Fruit fly (Drosophila melanogaster) whole organism, embryonic: ENCODE data around the gene TotA.
A peak's percentile ranks its signal among the peaks of the same experiment; 100 is the strongest.

Source experiments
- Ada2b ChIP-seq: fragments of 200-800 bp; sonication (Bioruptor generic); IDR thresholded peaks from 2 replicates; pipeline ENCODE4 v1.3.6; 2022; ENCODE audit warnings: missing biosample characterization, missing genetic modification characterization
- B-H1 ChIP-seq: fragments of 200-800 bp; sonication (Bioruptor generic); IDR thresholded peaks from 3 replicates; pipeline ENCODE4 v1.3.6; 2022; ENCODE audit warnings: missing biosample characterization, missing genetic modification characterization
- CG1233 ChIP-seq: fragments of 200-800 bp; sonication (Bioruptor generic); optimal IDR thresholded peaks from 4 replicates; lab custom pipeline; 2018; ENCODE audit warnings: missing biosample characterization, mild to moderate bottlenecking, missing genetic modification characterization
- CG15011 ChIP-seq: fragments of 200-800 bp; sonication (Bioruptor generic); optimal IDR thresholded peaks from 3 replicates; lab custom pipeline; 2018; ENCODE audit warnings: missing biosample characterization, mild to moderate bottlenecking, missing genetic modification characterization
- CG15479 ChIP-seq: fragments of 200-800 bp; sonication (Bioruptor generic); optimal IDR thresholded peaks from 3 replicates; lab custom pipeline; 2019; ENCODE audit warnings: missing biosample characterization, mild to moderate bottlenecking, missing genetic modification characterization, moderate library complexity
- CG16813 ChIP-seq: fragments of 200-800 bp; sonication (Bioruptor generic); IDR thresholded peaks from 3 replicates; pipeline ENCODE4 v1.3.6; 2022; ENCODE audit warnings: missing biosample characterization, missing genetic modification characterization; ENCODE audit not compliant: partially characterized antibody
- CG16815 ChIP-seq: fragments of 200-800 bp; sonication (Bioruptor generic); optimal IDR thresholded peaks from 3 replicates; lab custom pipeline; 2017; ENCODE audit warnings: missing biosample characterization, mild to moderate bottlenecking, missing genetic modification characterization
- CG17612 ChIP-seq: fragments of 200-800 bp; sonication (Bioruptor generic); IDR thresholded peaks from 2 replicates; pipeline ENCODE4 v1.3.6; 2022; ENCODE audit warnings: missing biosample characterization, missing genetic modification characterization
- CG18011 ChIP-seq: fragments of 200-800 bp; sonication (Bioruptor generic); optimal IDR thresholded peaks from 2 replicates; lab custom pipeline; 2017; ENCODE audit warnings: missing biosample characterization, missing genetic modification characterization, mild to moderate bottlenecking, moderate library complexity, missing genotype
- CG18476 ChIP-seq: fragments of 200-800 bp; sonication (Bioruptor generic); optimal IDR thresholded peaks from 2 replicates; lab custom pipeline; 2016; ENCODE audit warnings: missing biosample characterization, mild to moderate bottlenecking, missing genetic modification characterization
- CG2678 ChIP-seq: fragments of 200-800 bp; sonication (Bioruptor generic); optimal IDR thresholded peaks from 3 replicates; lab custom pipeline; 2019; ENCODE audit warnings: missing biosample characterization, mild to moderate bottlenecking, missing genetic modification characterization, moderate library complexity
- CG2712 ChIP-seq: fragments of 200-800 bp; optimal IDR thresholded peaks from 3 replicates; lab custom pipeline; 2019; ENCODE audit warnings: missing biosample characterization, mild to moderate bottlenecking, missing genetic modification characterization, moderate library complexity
- CG31365 ChIP-seq: fragments of 200-800 bp; sonication (Bioruptor generic); optimal IDR thresholded peaks from 2 replicates; lab custom pipeline; 2018; ENCODE audit warnings: missing biosample characterization, mild to moderate bottlenecking, missing genetic modification characterization
- CG32532 ChIP-seq: fragments of 200-800 bp; sonication (Bioruptor generic); IDR thresholded peaks from 2 replicates; pipeline ENCODE4 v1.3.6; 2022; ENCODE audit warnings: missing biosample characterization, missing genetic modification characterization
- CG6175 ChIP-seq: fragments of 200-800 bp; sonication (Bioruptor generic); IDR thresholded peaks from 3 replicates; pipeline ENCODE4 v1.3.6; 2022; ENCODE audit warnings: missing biosample characterization, missing genetic modification characterization
- CG6254 ChIP-seq: fragments of 200-800 bp; sonication (Bioruptor generic); optimal IDR thresholded peaks from 3 replicates; lab custom pipeline; 2017; ENCODE audit warnings: mild to moderate bottlenecking, missing biosample characterization, missing genetic modification reagents, missing genetic modification characterization
- CG6854 ChIP-seq: fragments of 200-800 bp; sonication (Bioruptor generic); optimal IDR thresholded peaks from 3 replicates; lab custom pipeline; 2017; ENCODE audit warnings: missing biosample characterization, mild to moderate bottlenecking, missing genetic modification characterization
- CG7839 ChIP-seq: fragments of 200-800 bp; sonication (Bioruptor generic); optimal IDR thresholded peaks from 3 replicates; lab custom pipeline; 2018; ENCODE audit warnings: missing biosample characterization, mild to moderate bottlenecking, missing genetic modification characterization, moderate library complexity
- CG7928 ChIP-seq: fragments of 200-800 bp; sonication (Bioruptor generic); optimal IDR thresholded peaks from 2 replicates; lab custom pipeline; 2017; ENCODE audit warnings: missing biosample characterization, mild to moderate bottlenecking, missing genetic modification characterization
- CG9727 ChIP-seq: fragments of 200-800 bp; sonication (Bioruptor generic); optimal IDR thresholded peaks from 3 replicates; lab custom pipeline; 2017; ENCODE audit warnings: missing biosample characterization, mild to moderate bottlenecking, missing genetic modification characterization
- CrebB ChIP-seq: fragments of 200-800 bp; sonication (Bioruptor generic); optimal IDR thresholded peaks from 3 replicates; lab custom pipeline; 2018; ENCODE audit warnings: missing biosample characterization, mild to moderate bottlenecking, missing genetic modification characterization
- D19A ChIP-seq: fragments of 200-800 bp; optimal IDR thresholded peaks from 3 replicates; lab custom pipeline; 2019; ENCODE audit warnings: missing biosample characterization, mild to moderate bottlenecking, missing genetic modification characterization, moderate library complexity
- Dek ChIP-seq: fragments of 200-800 bp; sonication (Bioruptor generic); optimal IDR thresholded peaks from 3 replicates; lab custom pipeline; 2019; ENCODE audit warnings: missing biosample characterization, mild to moderate bottlenecking, missing genetic modification characterization, moderate library complexity
- ERR ChIP-seq: fragments of 200-800 bp; sonication (Bioruptor generic); optimal IDR thresholded peaks from 2 replicates; lab custom pipeline; 2016; ENCODE audit warnings: missing biosample characterization, missing genetic modification characterization
- Elba2 ChIP-seq: fragments of 200-800 bp; sonication (Bioruptor generic); optimal IDR thresholded peaks from 3 replicates; lab custom pipeline; 2016; ENCODE audit warnings: missing biosample characterization, missing genetic modification characterization
- Ets65A ChIP-seq: fragments of 200-800 bp; sonication (Bioruptor generic); peaks from one replicate; lab custom pipeline; 2016; ENCODE audit warnings: missing biosample characterization, missing genetic modification characterization
- Hr39 ChIP-seq: fragments of >200 bp; optimal IDR thresholded peaks from 2 replicates; lab custom pipeline; 2017
- Kr ChIP-seq: fragments of 200-800 bp; sonication (Bioruptor generic); optimal IDR thresholded peaks from 2 replicates; lab custom pipeline; 2017; ENCODE audit warnings: missing biosample characterization, mild to moderate bottlenecking, missing genetic modification characterization
- Med ChIP-seq: fragments of 200-800 bp; sonication (Bioruptor generic); peaks from one replicate; lab custom pipeline; 2016; ENCODE audit warnings: missing biosample characterization, missing genetic modification characterization, mild to moderate bottlenecking, inconsistent platforms, moderate library complexity
- Optix ChIP-seq: fragments of 200-800 bp; sonication (Bioruptor generic); IDR thresholded peaks from 3 replicates; pipeline ENCODE4 v1.3.6; 2022; ENCODE audit warnings: missing biosample characterization, missing genetic modification characterization
- Pdp1 ChIP-seq, 2 experiments: fragments of 200-800 bp; sonication (Bioruptor generic); optimal IDR thresholded peaks; 3 replicates each; lab custom pipeline; 2016; ENCODE audit warnings: missing biosample characterization in 2 of 2, missing genetic modification characterization in 2 of 2, mild to moderate bottlenecking in 1 of 2, moderate library complexity in 1 of 2
- Ptx1 ChIP-seq: fragments of 200-800 bp; sonication (Bioruptor generic); IDR thresholded peaks from 2 replicates; pipeline ENCODE4 v1.3.6; 2022; ENCODE audit warnings: missing biosample characterization, missing genetic modification characterization
- Ravus ChIP-seq: fragments of 200-800 bp; sonication (Bioruptor generic); IDR thresholded peaks from 2 replicates; pipeline ENCODE4 v1.3.6; 2022; ENCODE audit warnings: missing biosample characterization, missing genetic modification characterization
- Sry-δ ChIP-seq: fragments of 200-800 bp; sonication (Bioruptor generic); optimal IDR thresholded peaks from 2 replicates; lab custom pipeline; 2016; ENCODE audit warnings: missing biosample characterization, missing genetic modification characterization
- Stat92E ChIP-seq, 3 experiments: fragments of >200 bp in 2 of 3; fragments of 200-800 bp in 1 of 3; sonication (Bioruptor generic) in 1 of 3; optimal IDR thresholded peaks; 2 replicates each; lab custom pipeline; 2017 to 2019; ENCODE audit warnings: missing biosample characterization in 3 of 3, missing genetic modification characterization in 3 of 3, mild to moderate bottlenecking in 1 of 3, moderate library complexity in 1 of 3
- Tbp ChIP-seq: fragments of >200 bp; optimal IDR thresholded peaks from 2 replicates; lab custom pipeline; 2018; ENCODE audit warnings: missing biosample characterization, missing genetic modification characterization
- Usf ChIP-seq: fragments of 200-800 bp; sonication (Bioruptor generic); optimal IDR thresholded peaks from 2 replicates; lab custom pipeline; 2017; ENCODE audit warnings: missing genotype, missing biosample characterization, missing genetic modification characterization
- ase ChIP-seq: fragments of 200-800 bp; sonication (Bioruptor generic); IDR thresholded peaks from 3 replicates; pipeline ENCODE4 v1.3.6; 2022; ENCODE audit warnings: missing biosample characterization, missing genetic modification characterization
- corto ChIP-seq: fragments of 200-800 bp; sonication (Bioruptor generic); optimal IDR thresholded peaks from 2 replicates; lab custom pipeline; 2016; ENCODE audit warnings: missing biosample characterization, mild to moderate bottlenecking, missing genetic modification characterization, moderate library complexity
- dysf ChIP-seq: fragments of 200-800 bp; sonication (Bioruptor generic); IDR thresholded peaks from 3 replicates; pipeline ENCODE4 v1.3.6; 2022; ENCODE audit warnings: missing biosample characterization, missing genetic modification characterization
- ftz-f1 ChIP-seq: fragments of 200-800 bp; sonication (Bioruptor generic); optimal IDR thresholded peaks from 2 replicates; lab custom pipeline; 2016; ENCODE audit warnings: missing biosample characterization, missing genetic modification characterization
- grn ChIP-seq: fragments of 200-800 bp; sonication (Bioruptor generic); optimal IDR thresholded peaks from 3 replicates; lab custom pipeline; 2017; ENCODE audit warnings: missing biosample characterization, missing genetic modification characterization
- hbn ChIP-seq: fragments of 200-800 bp; sonication (Bioruptor generic); IDR thresholded peaks from 2 replicates; pipeline ENCODE4 v1.3.6; 2022; ENCODE audit warnings: missing biosample characterization, missing genetic modification characterization; ENCODE audit not compliant: partially characterized antibody
- her ChIP-seq: fragments of 200-800 bp; sonication (Bioruptor generic); optimal IDR thresholded peaks from 2 replicates; lab custom pipeline; 2016; ENCODE audit warnings: missing biosample characterization, missing genetic modification characterization
- mirr ChIP-seq: fragments of 200-800 bp; sonication (Bioruptor generic); optimal IDR thresholded peaks from 3 replicates; lab custom pipeline; 2018; ENCODE audit warnings: missing biosample characterization, mild to moderate bottlenecking, missing genetic modification characterization
- peb ChIP-seq: fragments of 200-800 bp; sonication (Bioruptor generic); IDR thresholded peaks from 2 replicates; pipeline ENCODE4 v1.3.6; 2022; ENCODE audit warnings: missing biosample characterization, missing genetic modification characterization
- psq ChIP-seq: fragments of 200-800 bp; sonication (Bioruptor generic); optimal IDR thresholded peaks from 2 replicates; lab custom pipeline; 2017; ENCODE audit warnings: missing biosample characterization, missing genetic modification characterization
- sens ChIP-seq: fragments of 200-800 bp; sonication (Bioruptor generic); peaks from one replicate; lab custom pipeline; 2016; ENCODE audit warnings: missing biosample characterization, missing genetic modification characterization
- vnd ChIP-seq: fragments of 200-800 bp; sonication (Bioruptor generic); IDR thresholded peaks from 3 replicates; pipeline ENCODE4 v1.3.6; 2022; ENCODE audit warnings: missing biosample characterization, missing genetic modification characterization; ENCODE audit not compliant: partially characterized antibody
- z ChIP-seq: fragments of 200-800 bp; sonication (Bioruptor generic); IDR thresholded peaks from 3 replicates; pipeline ENCODE4 v1.3.6; 2022; ENCODE audit warnings: missing biosample characterization, missing genetic modification characterization
- zf30C ChIP-seq: fragments of 200-800 bp; sonication (Bioruptor generic); optimal IDR thresholded peaks from 3 replicates; lab custom pipeline; 2018; ENCODE audit warnings: missing biosample characterization, mild to moderate bottlenecking, missing genetic modification characterization
- zfh2 ChIP-seq: fragments of 200-800 bp; sonication (Bioruptor generic); optimal IDR thresholded peaks from 2 replicates; lab custom pipeline; 2016; ENCODE audit warnings: missing biosample characterization, missing genetic modification characterization

The TotA gene

DNA sequence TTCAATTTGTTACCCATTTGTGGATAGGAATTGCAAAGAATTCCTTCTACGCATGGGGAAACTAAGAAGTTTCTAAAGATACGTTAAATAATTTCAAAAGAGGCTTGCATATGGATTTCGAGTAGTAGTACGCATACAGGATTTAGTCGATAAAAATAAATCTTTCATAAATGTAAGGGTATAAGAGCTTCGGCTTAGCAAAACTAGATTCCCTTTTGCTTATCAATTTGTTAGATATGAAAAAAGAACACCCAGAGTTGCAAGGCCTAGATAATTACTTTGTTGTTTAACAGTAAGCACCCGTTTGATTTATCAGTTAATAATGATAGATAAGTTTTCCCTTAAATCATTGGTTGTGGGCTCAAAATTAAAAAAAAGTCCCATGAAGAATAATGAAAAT lies 25.3 kb upstream of the TotA start (continued):
- TF ChIP-seq vnd (GFP tag; lab: Robert Waterston, UW), result no peak
- no peak for TF ChIP-seq Kr (GFP tag; lab: Kevin White, UChicago)
- no peak for TF ChIP-seq Dek (tag; lab: Kevin White, UChicago)
- no peak for TF ChIP-seq ERR (GFP tag; lab: Kevin White, UChicago)
- TF ChIP-seq CG7928 (GFP tag; lab: Kevin White, UChicago), result no peak
- TF ChIP-seq CG18011 (GFP tag; lab: Kevin White, UChicago), result no peak
- no peak for TF ChIP-seq CG15479 (GFP tag; lab: Kevin White, UChicago)
- peak; percentile 76 for TF ChIP-seq mirr
- TF ChIP-seq zf30C, result no peak
- TF ChIP-seq Pdp1 (GFP tag; optimal IDR thresholded peaks at IDR 0.05; lab: Kevin White, UChicago), result peak in 1 of 2 experiments; percentile 59
- TF ChIP-seq peb (GFP tag; lab: Robert Waterston, UW), result no peak
- TF ChIP-seq sens (GFP tag; lab: Kevin White, UChicago), result peak; percentile 76
- TF ChIP-seq hbn, result no peak
- peak; percentile 12 for TF ChIP-seq Med (GFP tag; lab: Kevin White, UChicago)
- TF ChIP-seq psq (GFP tag; lab: Kevin White, UChicago), result no peak
- no peak for TF ChIP-seq CG2712 (tag; lab: Kevin White, UChicago)
- TF ChIP-seq B-H1 (GFP tag; lab: Robert Waterston, UW), result no peak
- TF ChIP-seq CG1233, result no peak
- TF ChIP-seq CG6854 (GFP tag; lab: Kevin White, UChicago), result no peak
- TF ChIP-seq CG6254 (GFP tag; lab: Kevin White, UChicago), result peak; percentile 32
- no peak for TF ChIP-seq Optix (GFP tag; lab: Robert Waterston, UW)
- no peak for TF ChIP-seq CG6175 (GFP tag; lab: Robert Waterston, UW)
- no peak for TF ChIP-seq Elba2
- TF ChIP-seq CG32532 (GFP tag; lab: Robert Waterston, UW), result no peak
- TF ChIP-seq Usf, result no peak
- no peak for TF ChIP-seq CG31365
- TF ChIP-seq zfh2, result no peak
- TF ChIP-seq CG7839 (tag; lab: Kevin White, UChicago), result peak; percentile 39
- no peak for TF ChIP-seq corto (GFP tag; lab: Kevin White, UChicago)
- no peak for TF ChIP-seq CG16815 (GFP tag; lab: Kevin White, UChicago)
- no peak for TF ChIP-seq Tbp
- no peak for TF ChIP-seq Ets65A
- no peak for TF ChIP-seq ase (GFP tag; lab: Robert Waterston, UW)
- no peak for TF ChIP-seq Ravus (GFP tag; lab: Robert Waterston, UW)
- no peak for TF ChIP-seq Hr39 (lab: Kevin White, UChicago)
- no peak for TF ChIP-seq CG16813 (GFP tag; lab: Robert Waterston, UW)
- TF ChIP-seq dysf (GFP tag; lab: Robert Waterston, UW), result no peak
- TF ChIP-seq Sry-δ (GFP tag; lab: Kevin White, UChicago), result no peak
- TF ChIP-seq grn (GFP tag; lab: Kevin White, UChicago), result peak; percentile 68
- TF ChIP-seq D19A, result peak; percentile 97
- no peak for TF ChIP-seq Ada2b
- no peak for TF ChIP-seq Stat92E (GFP tag; optimal IDR thresholded peaks at IDR 0.05; lab: Kevin White, UChicago)
- TF ChIP-seq CG9727 (GFP tag; lab: Kevin White, UChicago), result no peak
- no peak for TF ChIP-seq CG18476 (GFP tag; lab: Kevin White, UChicago)
- TF ChIP-seq Ptx1 (GFP tag; lab: Robert Waterston, UW), result 0 out of 2 replicates have a peak, but pooled peaks have one; percentile 15
- TF ChIP-seq CG15011 (GFP tag; lab: Kevin White, UChicago), result no peak
- no peak for TF ChIP-seq ftz-f1 (GFP tag; lab: Kevin White, UChicago)
- TF ChIP-seq CrebB, result no peak
- peak; percentile 43 for TF ChIP-seq CG2678 (tag; lab: Kevin White, UChicago)
- TF ChIP-seq her, result no peak
- no peak for TF ChIP-seq CG17612 (GFP tag; lab: Robert Waterston, UW)
- TF ChIP-seq z (GFP tag; lab: Robert Waterston, UW), result no peak
